Worm (Caenorhabditis elegans): ENCODE measurements around the gene fbxa-94.

- TF ChIP-seq dao-5 (tag; optimal IDR thresholded peaks at IDR 0.05) = no peak
- TF ChIP-seq W03F9.2 (tag; optimal IDR thresholded peaks at IDR 0.05) = no peak
Observed at ce11 chrV:15543252-15543651, 29.5 kb upstream of the fbxa-94 start.
